Fruit fly (Drosophila melanogaster): Measurements from ENCODE around the gene CG5292.

dm6 chr3R:17126838-17127237 is 24.8 kb upstream of the CG5292 start, which contains the start of the genes CG17477 and CG31269:
- TF ChIP-seq EcR (GFP tag; optimal IDR thresholded peaks at IDR 0.05) (no peak), CG4496 (GFP tag; IDR thresholded peaks at IDR 0.05) (no peak), Ets98B (GFP tag; IDR thresholded peaks at IDR 0.05) (no peak)
